Fruit fly (Drosophila melanogaster): Measurements from ENCODE around the gene CG1299.

The CG1299 gene

DNA sequence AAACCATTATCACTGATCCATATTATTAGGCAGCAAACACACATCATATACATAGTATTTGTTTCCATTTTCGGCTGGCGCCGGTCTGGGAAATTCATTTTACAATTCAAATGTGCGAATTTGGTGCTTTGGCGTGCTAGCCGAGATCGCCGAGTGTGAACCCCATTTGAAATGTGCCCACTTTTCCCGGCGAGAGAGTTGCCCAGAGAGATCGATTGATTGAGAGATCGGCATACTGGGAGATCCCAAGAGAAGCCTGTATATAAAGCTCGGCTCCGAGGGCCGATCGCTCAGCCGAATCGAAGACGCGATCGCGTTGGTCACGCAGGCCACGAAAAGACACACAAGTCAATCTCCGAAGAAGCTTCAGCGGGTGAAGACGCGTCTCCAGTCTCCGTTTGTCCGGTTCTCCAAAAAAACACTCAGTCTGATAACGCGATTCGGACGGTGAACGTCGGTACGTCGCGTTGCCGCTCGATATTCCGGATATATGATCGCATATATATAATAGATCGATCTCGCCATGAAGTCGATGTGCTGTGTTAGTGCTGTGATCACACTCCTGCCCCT lies at the start of gene CG1299:
TSS of gene CG1299 (plus strand) at position 291 of the 570 bp plus-strand sequence.
- no peak for TF ChIP-seq CG5204 (GFP tag; optimal IDR thresholded peaks at IDR 0.05)
- no peak for TF ChIP-seq CG7101 (tag; optimal IDR thresholded peaks at IDR 0.05)
- no peak for TF ChIP-seq CG7045 (GFP tag; optimal IDR thresholded peaks at IDR 0.05)
- no peak for TF ChIP-seq Hr96 (GFP tag; optimal IDR thresholded peaks at IDR 0.05)
- no peak for TF ChIP-seq pad (GFP tag; optimal IDR thresholded peaks at IDR 0.05)
- no peak for TF ChIP-seq toe (GFP tag; optimal IDR thresholded peaks at IDR 0.05)
- no peak for TF ChIP-seq cic (GFP tag; optimal IDR thresholded peaks at IDR 0.05)
- TF ChIP-seq kay (GFP tag; ENCODE audit: borderline replicate concordance) = no peak
- no peak for TF ChIP-seq cnc (optimal IDR thresholded peaks at IDR 0.05)
- no peak for TF ChIP-seq CG33017 (tag; optimal IDR thresholded peaks at IDR 0.05)
- no peak for TF ChIP-seq CG14711 (tag; optimal IDR thresholded peaks at IDR 0.05)
- TF ChIP-seq tj (GFP tag; optimal IDR thresholded peaks at IDR 0.05) = no peak
- no peak for TF ChIP-seq Crg-1 (GFP tag; optimal IDR thresholded peaks at IDR 0.05)
- no peak for TF ChIP-seq CG11617 (GFP tag; optimal IDR thresholded peaks at IDR 0.05)
- no peak for TF ChIP-seq ovo (GFP tag; optimal IDR thresholded peaks at IDR 0.05)
- TF ChIP-seq CG1620 (GFP tag; optimal IDR thresholded peaks at IDR 0.05) = no peak
- TF ChIP-seq Clk (GFP tag; optimal IDR thresholded peaks at IDR 0.05) = no peak
- TF ChIP-seq Mnt (GFP tag; optimal IDR thresholded peaks at IDR 0.05) = no peak
- no peak for TF ChIP-seq CG12768 (GFP tag; optimal IDR thresholded peaks at IDR 0.05)
- no peak for TF ChIP-seq bab1 (GFP tag; optimal IDR thresholded peaks at IDR 0.05)

DNA sequence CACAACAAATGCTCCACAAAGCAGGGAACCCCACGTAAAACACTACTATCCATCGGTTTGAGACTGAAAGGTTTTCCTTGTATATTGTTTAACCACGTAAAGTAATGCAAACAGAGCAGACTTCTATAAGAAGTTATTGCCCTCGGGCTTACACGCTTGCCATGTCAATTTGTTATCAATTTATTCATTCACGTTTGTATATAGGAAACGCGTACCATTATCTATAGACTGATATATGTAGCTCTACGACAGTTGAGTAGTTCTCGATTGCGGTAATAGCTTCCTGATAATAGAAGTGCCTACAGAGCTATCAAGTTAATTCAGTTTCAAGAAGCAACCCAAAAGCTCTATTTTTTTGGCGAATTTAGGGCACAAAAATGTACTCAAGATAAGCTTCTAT lies 49.3 kb upstream of the CG1299 start:
- TF ChIP-seq cic (GFP tag; optimal IDR thresholded peaks at IDR 0.05) = peak; percentile 92
- no peak for TF ChIP-seq CG11617 (GFP tag; optimal IDR thresholded peaks at IDR 0.05)
- no peak for TF ChIP-seq ovo (GFP tag; optimal IDR thresholded peaks at IDR 0.05)

DNA sequence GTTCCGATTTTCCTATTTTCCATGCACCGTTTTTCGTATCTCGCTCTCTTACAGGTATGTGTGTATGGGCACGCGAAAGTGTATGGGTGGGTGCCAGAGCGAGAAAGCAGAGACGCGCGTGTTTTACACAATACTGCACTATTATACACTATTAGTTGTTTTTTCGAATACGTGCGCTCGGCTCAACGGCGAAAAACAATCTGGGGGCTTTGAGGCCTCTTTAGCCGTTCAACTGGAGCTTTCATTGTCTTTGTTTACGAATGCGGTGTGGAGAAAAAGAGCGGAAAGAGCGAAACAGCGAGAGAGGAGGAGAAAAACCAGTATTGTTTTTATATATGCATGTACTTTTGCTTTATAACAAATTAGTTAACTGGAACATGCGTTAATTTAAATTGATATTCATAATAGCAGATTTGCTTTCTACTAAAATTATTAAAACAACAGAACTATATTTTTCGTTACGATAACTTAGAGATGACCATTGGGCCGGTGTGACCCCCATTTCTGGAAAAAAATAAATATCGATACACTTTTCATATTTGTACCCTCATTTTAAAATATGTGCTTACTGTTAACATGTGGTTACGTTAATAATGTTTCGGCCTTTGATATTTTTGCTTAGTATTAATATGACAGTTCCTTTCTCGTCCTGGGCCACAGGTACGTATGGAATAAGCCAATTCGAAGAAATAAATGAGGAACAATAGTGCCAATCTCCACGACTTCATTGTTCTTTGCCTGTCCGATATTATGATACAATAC lies 45.8 kb upstream of the CG1299 start, which contains the start of gene CG14995:
TSS of gene CG14995 (minus strand) at position 761 of the 762 bp plus-strand sequence.
- TF ChIP-seq CG5204 (GFP tag; optimal IDR thresholded peaks at IDR 0.05) (no peak), CG11617 (GFP tag; optimal IDR thresholded peaks at IDR 0.05) (no peak), CG7101 (tag; optimal IDR thresholded peaks at IDR 0.05) (peak; percentile 39), pad (GFP tag; optimal IDR thresholded peaks at IDR 0.05) (peak; percentile 36), bab1 (GFP tag; optimal IDR thresholded peaks at IDR 0.05) (peak; percentile 67), CG12768 (GFP tag; optimal IDR thresholded peaks at IDR 0.05) (peak; percentile 33), Hr96 (GFP tag; optimal IDR thresholded peaks at IDR 0.05) (peak; percentile 11), tj (GFP tag; optimal IDR thresholded peaks at IDR 0.05) (peak; percentile 41), toe (GFP tag; optimal IDR thresholded peaks at IDR 0.05) (peak; percentile 25), cic (GFP tag; optimal IDR thresholded peaks at IDR 0.05) (peak; percentile 98), Mnt (GFP tag; optimal IDR thresholded peaks at IDR 0.05) (peak; percentile 94), CG1620 (GFP tag; optimal IDR thresholded peaks at IDR 0.05) (no peak), CG14711 (tag; optimal IDR thresholded peaks at IDR 0.05) (peak; percentile 33), Clk (GFP tag; optimal IDR thresholded peaks at IDR 0.05) (peak; percentile 25), CG33017 (tag; optimal IDR thresholded peaks at IDR 0.05) (peak; percentile 39), ovo (GFP tag; optimal IDR thresholded peaks at IDR 0.05) (peak; percentile 38), kay (GFP tag; ENCODE audit: borderline replicate concordance) (peak; percentile 93), Crg-1 (GFP tag; optimal IDR thresholded peaks at IDR 0.05) (no peak), cnc (optimal IDR thresholded peaks at IDR 0.05) (no peak), CG7045 (GFP tag; optimal IDR thresholded peaks at IDR 0.05) (no peak)

DNA sequence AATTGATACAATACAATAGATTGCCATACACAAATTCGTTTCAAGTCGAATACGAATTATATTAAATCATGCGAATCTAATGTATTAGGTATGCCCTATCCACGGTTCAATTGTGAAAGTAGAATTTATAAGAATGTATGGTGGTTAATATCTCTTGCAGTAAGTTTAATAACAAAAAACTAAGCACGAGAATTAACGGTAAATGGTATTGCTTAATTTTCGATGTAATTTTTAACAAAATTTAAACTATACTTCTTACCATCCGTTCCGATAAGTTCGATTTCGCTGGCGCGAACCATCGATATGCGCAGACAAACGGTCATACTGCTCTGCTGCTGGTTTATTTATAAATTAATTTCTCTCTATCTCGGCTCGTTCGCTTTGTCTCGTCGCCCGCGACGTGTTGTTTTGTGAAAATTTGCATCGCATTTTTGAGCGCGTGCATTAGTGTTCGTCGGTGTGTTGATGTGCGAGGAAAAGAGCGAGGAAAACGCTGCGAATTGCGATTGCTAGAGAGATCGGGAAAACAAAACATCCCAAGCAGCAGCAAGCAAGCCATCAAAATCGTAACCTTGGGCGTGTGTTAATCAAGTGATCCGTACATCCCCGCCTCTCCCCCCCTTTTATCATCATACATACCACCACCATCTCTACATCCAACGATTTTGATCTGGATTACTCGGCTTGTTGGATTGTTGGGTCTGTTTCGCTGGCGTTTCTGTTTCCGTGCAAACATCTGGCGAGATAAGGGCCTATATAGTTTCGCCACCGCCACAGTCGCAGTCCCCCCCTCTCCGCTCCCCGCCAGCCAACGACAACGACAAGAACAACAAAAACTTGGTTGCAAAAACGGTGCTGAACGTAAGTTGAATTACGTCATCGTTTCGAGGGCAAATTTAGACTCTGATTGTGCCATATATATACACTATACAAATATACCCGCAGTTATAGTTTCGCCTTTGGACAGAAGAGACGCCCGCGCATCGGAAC lies 44.9 kb upstream of the CG1299 start, which contains the start of gene Fit1:
TSS of gene Fit1 (plus strand) at position 307 of the 990 bp plus-strand sequence.
- no peak for TF ChIP-seq CG1620 (GFP tag; optimal IDR thresholded peaks at IDR 0.05)
- no peak for TF ChIP-seq CG14711 (tag; optimal IDR thresholded peaks at IDR 0.05)
- TF ChIP-seq CG7045 (GFP tag; optimal IDR thresholded peaks at IDR 0.05) = peak; percentile 21
- no peak for TF ChIP-seq Clk (GFP tag; optimal IDR thresholded peaks at IDR 0.05)
- peak; percentile 51 for TF ChIP-seq ovo (GFP tag; optimal IDR thresholded peaks at IDR 0.05)
- TF ChIP-seq kay (GFP tag; ENCODE audit: borderline replicate concordance) = peak; percentile 69
- no peak for TF ChIP-seq CG33017 (tag; optimal IDR thresholded peaks at IDR 0.05)
- no peak for TF ChIP-seq toe (GFP tag; optimal IDR thresholded peaks at IDR 0.05)
- TF ChIP-seq cnc (optimal IDR thresholded peaks at IDR 0.05) = no peak
- TF ChIP-seq cic (GFP tag; optimal IDR thresholded peaks at IDR 0.05) = peak; percentile 95
- peak; percentile 37 for TF ChIP-seq pad (GFP tag; optimal IDR thresholded peaks at IDR 0.05)
- peak; percentile 85 for TF ChIP-seq CG12768 (GFP tag; optimal IDR thresholded peaks at IDR 0.05)
- peak; percentile 43 for TF ChIP-seq tj (GFP tag; optimal IDR thresholded peaks at IDR 0.05)
- TF ChIP-seq bab1 (GFP tag; optimal IDR thresholded peaks at IDR 0.05) = no peak
- TF ChIP-seq Mnt (GFP tag; optimal IDR thresholded peaks at IDR 0.05) = peak; percentile 76
- TF ChIP-seq CG7101 (tag; optimal IDR thresholded peaks at IDR 0.05) = no peak
- peak; percentile 22 for TF ChIP-seq Hr96 (GFP tag; optimal IDR thresholded peaks at IDR 0.05)
- TF ChIP-seq CG11617 (GFP tag; optimal IDR thresholded peaks at IDR 0.05) = peak; percentile 60
- no peak for TF ChIP-seq CG5204 (GFP tag; optimal IDR thresholded peaks at IDR 0.05)
- TF ChIP-seq Crg-1 (GFP tag; optimal IDR thresholded peaks at IDR 0.05) = peak; percentile 47

DNA sequence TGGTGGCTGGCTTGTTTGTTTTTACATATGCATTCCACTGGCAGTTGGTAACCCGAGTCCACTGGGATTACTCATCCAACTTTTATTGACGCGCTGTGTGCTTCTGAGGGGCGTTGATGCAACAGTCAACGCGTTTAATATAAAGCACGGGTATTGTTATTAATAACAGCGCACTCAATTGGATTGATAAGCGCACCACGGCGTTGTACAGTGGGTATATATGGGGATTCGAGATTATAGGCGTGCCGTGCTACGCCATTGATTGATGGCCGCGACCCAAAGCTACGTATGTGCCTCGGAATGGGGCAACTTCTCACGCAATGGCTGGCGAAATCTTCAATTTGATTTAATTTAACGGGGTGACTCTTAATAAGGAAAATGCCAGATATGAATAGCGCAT lies 41.4 kb upstream of the CG1299 start:
- TF ChIP-seq CG11617 (GFP tag; optimal IDR thresholded peaks at IDR 0.05) (no peak), bab1 (GFP tag; optimal IDR thresholded peaks at IDR 0.05) (no peak), CG5204 (GFP tag; optimal IDR thresholded peaks at IDR 0.05) (no peak), toe (GFP tag; optimal IDR thresholded peaks at IDR 0.05) (no peak), CG1620 (GFP tag; optimal IDR thresholded peaks at IDR 0.05) (no peak), tj (GFP tag; optimal IDR thresholded peaks at IDR 0.05) (no peak), pad (GFP tag; optimal IDR thresholded peaks at IDR 0.05) (no peak), Mnt (GFP tag; optimal IDR thresholded peaks at IDR 0.05) (no peak), ovo (GFP tag; optimal IDR thresholded peaks at IDR 0.05) (no peak), CG33017 (tag; optimal IDR thresholded peaks at IDR 0.05) (no peak), Hr96 (GFP tag; optimal IDR thresholded peaks at IDR 0.05) (no peak), cic (GFP tag; optimal IDR thresholded peaks at IDR 0.05) (peak; percentile 72), Clk (GFP tag; optimal IDR thresholded peaks at IDR 0.05) (no peak), kay (GFP tag; ENCODE audit: borderline replicate concordance) (peak; percentile 94), CG12768 (GFP tag; optimal IDR thresholded peaks at IDR 0.05) (peak; percentile 35), cnc (optimal IDR thresholded peaks at IDR 0.05) (no peak), CG7101 (tag; optimal IDR thresholded peaks at IDR 0.05) (no peak), CG7045 (GFP tag; optimal IDR thresholded peaks at IDR 0.05) (no peak), CG14711 (tag; optimal IDR thresholded peaks at IDR 0.05) (no peak), Crg-1 (GFP tag; optimal IDR thresholded peaks at IDR 0.05) (no peak)

All from whole organism, adult.